Worm (Caenorhabditis elegans) whole organism, early embryonic: ENCODE data around the gene bcf-1.

Source experiments
- B0310.2 ChIP-seq: sonication (generic microtip); optimal IDR thresholded peaks from 2 replicates; lab custom pipeline; 2016; ENCODE audit warnings: mild to moderate bottlenecking, missing genetic modification characterization, missing compliant biosample characterization
- F13C5.2 ChIP-seq: sonication (generic microtip); optimal IDR thresholded peaks from 2 replicates; lab custom pipeline; 2017; ENCODE audit warnings: mild to moderate bottlenecking, missing genetic modification characterization, inconsistent platforms, missing compliant biosample characterization
- aly-1 ChIP-seq: sonication (generic microtip); optimal IDR thresholded peaks from 2 replicates; lab custom pipeline; 2016; ENCODE audit warnings: missing genetic modification characterization, missing compliant biosample characterization
- ama-1 ChIP-seq: fragments of 150-350 bp; optimal IDR thresholded peaks from 2 replicates; lab custom pipeline; 2014
- ceh-13 ChIP-seq: fragments of 200-800 bp; sonication (Bioruptor generic); optimal IDR thresholded peaks from 2 replicates; lab custom pipeline; 2018; ENCODE audit warnings: mild to moderate bottlenecking, missing genetic modification characterization, missing compliant biosample characterization
- ceh-36 ChIP-seq: sonication (generic microtip); optimal IDR thresholded peaks from 2 replicates; lab custom pipeline; 2016; ENCODE audit warnings: missing genetic modification characterization, inconsistent platforms, missing compliant biosample characterization
- ets-7 ChIP-seq: sonication (generic microtip); optimal IDR thresholded peaks from 2 replicates; lab custom pipeline; 2016; ENCODE audit warnings: missing genotype, missing genetic modification characterization, missing compliant biosample characterization
- flt-1 ChIP-seq: fragments of 200-800 bp; sonication (Bioruptor generic); IDR thresholded peaks from 2 replicates; pipeline ENCODE4 v1.3.6; 2022; ENCODE audit warnings: missing genetic modification characterization, missing compliant biosample characterization
- hmbx-1 ChIP-seq: sonication (generic microtip); optimal IDR thresholded peaks from 2 replicates; lab custom pipeline; 2016; ENCODE audit warnings: mild to moderate bottlenecking, missing genetic modification characterization, missing compliant biosample characterization
- hmg-4 ChIP-seq: fragments of 200-800 bp; sonication (Bioruptor generic); optimal IDR thresholded peaks from 2 replicates; lab custom pipeline; 2018; ENCODE audit warnings: mild to moderate bottlenecking, missing genetic modification characterization, missing compliant biosample characterization
- hnd-1 ChIP-seq: sonication (generic microtip); optimal IDR thresholded peaks from 2 replicates; lab custom pipeline; 2016; ENCODE audit warnings: missing genetic modification characterization, missing compliant biosample characterization
- pes-1 ChIP-seq: fragments of 200-800 bp; sonication (Bioruptor generic); IDR thresholded peaks from 2 replicates; pipeline ENCODE4 v1.3.6; 2022; ENCODE audit warnings: missing genetic modification reagents, missing genetic modification characterization, missing compliant biosample characterization
- scrt-1 ChIP-seq: fragments of 200-800 bp; sonication (Bioruptor generic); IDR thresholded peaks from 2 replicates; pipeline ENCODE4 v1.3.6; 2022; ENCODE audit warnings: missing genetic modification characterization, missing compliant biosample characterization
- sea-1 ChIP-seq: fragments of 200-800 bp; sonication (Bioruptor generic); conservative IDR thresholded peaks from 2 replicates; pipeline ENCODE4 v1.3.6; 2022; ENCODE audit warnings: missing genetic modification characterization, missing compliant biosample characterization
- tbx-11 ChIP-seq: fragments of 200-800 bp; sonication (Bioruptor generic); IDR thresholded peaks from 2 replicates; pipeline ENCODE4 v1.3.6; 2022; ENCODE audit warnings: missing genetic modification characterization, missing compliant biosample characterization
- tbx-37 ChIP-seq: fragments of 200-800 bp; sonication (Bioruptor generic); conservative IDR thresholded peaks from 2 replicates; pipeline ENCODE4 v1.3.6; 2022; ENCODE audit warnings: missing genetic modification reagents, missing genetic modification characterization, missing compliant biosample characterization
- tra-4 ChIP-seq: sonication (generic microtip); optimal IDR thresholded peaks from 2 replicates; lab custom pipeline; 2017; ENCODE audit warnings: missing genetic modification characterization, missing compliant biosample characterization

Gene bcf-1

ce11 chrV:6355412-6355811, 53.2 kb downstream of the bcf-1 start:
- TF ChIP-seq F13C5.2 = no peak
- TF ChIP-seq tra-4 (tag; lab: Kevin White, UChicago) = no peak

ce11 chrV:6354786-6355185, 53.8 kb downstream of the bcf-1 start:
- TF ChIP-seq tbx-11 (GFP tag; lab: Robert Waterston, UW) = no peak
- no peak for TF ChIP-seq scrt-1 (GFP tag; lab: Robert Waterston, UW)

DNA sequence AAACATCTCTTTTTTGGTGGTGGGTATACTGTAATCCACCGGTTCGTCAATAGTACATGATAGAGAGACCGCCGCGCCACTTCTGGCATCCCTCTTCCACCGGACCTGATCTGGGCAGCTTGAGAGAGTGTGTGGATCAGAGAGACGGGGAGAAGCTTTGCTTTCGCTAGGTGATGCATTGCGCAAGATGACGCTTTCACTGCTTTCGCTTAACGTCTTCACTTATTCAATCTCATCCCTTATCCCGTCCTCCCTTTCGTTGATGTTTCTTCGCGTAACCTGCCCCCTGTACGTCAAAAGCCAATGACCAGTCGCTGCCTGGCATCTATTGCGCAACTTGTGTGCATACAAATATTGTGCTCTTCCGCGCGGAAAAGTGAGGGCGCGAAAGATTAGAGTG, 54.4 kb downstream of the bcf-1 start:
- TF ChIP-seq F13C5.2 (no peak), hmg-4 (no peak), B0310.2 (no peak), ceh-36 (tag; lab: Kevin White, UChicago) (no peak), aly-1 (tag; lab: Kevin White, UChicago) (no peak), hmbx-1 (tag; lab: Kevin White, UChicago) (no peak), scrt-1 (GFP tag; lab: Robert Waterston, UW) (no peak), ama-1 (lab: Kevin White, UChicago) (no peak), sea-1 (GFP tag; lab: Robert Waterston, UW) (no peak), ceh-13 (GFP tag; lab: Kevin White, UChicago) (no peak), flt-1 (GFP tag; lab: Robert Waterston, UW) (no peak), ets-7 (no peak), tbx-37 (GFP tag; lab: Robert Waterston, UW) (no peak), tbx-11 (GFP tag; lab: Robert Waterston, UW) (no peak), tra-4 (tag; lab: Kevin White, UChicago) (no peak), pes-1 (GFP tag; lab: Robert Waterston, UW) (no peak), hnd-1 (tag; lab: Kevin White, UChicago) (no peak)

ce11 chrV:6353182-6353780, 55.3 kb downstream of the bcf-1 start:
- TF ChIP-seq B0310.2 = no peak
- TF ChIP-seq pes-1 (GFP tag; lab: Robert Waterston, UW) = no peak
- no peak for TF ChIP-seq ceh-13 (GFP tag; lab: Kevin White, UChicago)
- TF ChIP-seq ets-7 = no peak
- no peak for TF ChIP-seq F13C5.2
- no peak for TF ChIP-seq aly-1 (tag; lab: Kevin White, UChicago)
- TF ChIP-seq hmbx-1 (tag; lab: Kevin White, UChicago) = no peak
- TF ChIP-seq ama-1 (lab: Kevin White, UChicago) = no peak
- TF ChIP-seq tbx-11 (GFP tag; lab: Robert Waterston, UW) = no peak
- no peak for TF ChIP-seq tbx-37 (GFP tag; lab: Robert Waterston, UW)
- no peak for TF ChIP-seq sea-1 (GFP tag; lab: Robert Waterston, UW)
- no peak for TF ChIP-seq ceh-36 (tag; lab: Kevin White, UChicago)
- no peak for TF ChIP-seq flt-1 (GFP tag; lab: Robert Waterston, UW)
- no peak for TF ChIP-seq tra-4 (tag; lab: Kevin White, UChicago)
- no peak for TF ChIP-seq scrt-1 (GFP tag; lab: Robert Waterston, UW)
- TF ChIP-seq hnd-1 (tag; lab: Kevin White, UChicago) = no peak
- TF ChIP-seq hmg-4 = no peak

- no peak for TF ChIP-seq flt-1 (GFP tag; lab: Robert Waterston, UW)
- TF ChIP-seq scrt-1 (GFP tag; lab: Robert Waterston, UW) = no peak
- no peak for TF ChIP-seq ama-1 (lab: Kevin White, UChicago)
- TF ChIP-seq tra-4 (tag; lab: Kevin White, UChicago) = no peak
- no peak for TF ChIP-seq ceh-13 (GFP tag; lab: Kevin White, UChicago)
- TF ChIP-seq ets-7 = no peak
- no peak for TF ChIP-seq hmg-4
- no peak for TF ChIP-seq hnd-1 (tag; lab: Kevin White, UChicago)
- TF ChIP-seq aly-1 (tag; lab: Kevin White, UChicago) = no peak
- TF ChIP-seq B0310.2 = no peak
- no peak for TF ChIP-seq tbx-11 (GFP tag; lab: Robert Waterston, UW)
- TF ChIP-seq tbx-37 (GFP tag; lab: Robert Waterston, UW) = no peak
- no peak for TF ChIP-seq F13C5.2
- no peak for TF ChIP-seq ceh-36 (tag; lab: Kevin White, UChicago)
- TF ChIP-seq sea-1 (GFP tag; lab: Robert Waterston, UW) = no peak
- TF ChIP-seq pes-1 (GFP tag; lab: Robert Waterston, UW) = no peak
- TF ChIP-seq hmbx-1 (tag; lab: Kevin White, UChicago) = no peak
Observed at ce11 chrV:6352350-6352749, 56.2 kb downstream of the bcf-1 start.
